Worm (Caenorhabditis elegans): ENCODE measurements around the gene xbx-3.

- no peak for TF ChIP-seq sdz-12 (GFP tag; optimal IDR thresholded peaks at IDR 0.05)
- TF ChIP-seq jun-1 (tag; optimal IDR thresholded peaks at IDR 0.05) = no peak
- TF ChIP-seq set-16 (GFP tag; IDR thresholded peaks at IDR 0.05) = no peak
- no peak for TF ChIP-seq ztf-11 (tag; optimal IDR thresholded peaks at IDR 0.05)
- TF ChIP-seq snpc-4 (tag; optimal IDR thresholded peaks at IDR 0.05) = no peak
- TF ChIP-seq unc-62 (GFP tag; optimal IDR thresholded peaks at IDR 0.05 in 1 of 2) = peak in 1 of 2 experiments; percentile 11
- TF ChIP-seq unc-62 (tag; optimal IDR thresholded peaks at IDR 0.05) = no peak
- TF ChIP-seq dmd-6 (GFP tag; IDR thresholded peaks at IDR 0.05) = no peak
- no peak for TF ChIP-seq ceh-82 (tag; optimal IDR thresholded peaks at IDR 0.05)
- TF ChIP-seq zfp-2 (tag; optimal IDR thresholded peaks at IDR 0.05) = no peak
- no peak for TF ChIP-seq hlh-30 (tag; optimal IDR thresholded peaks at IDR 0.05; ENCODE audit: insufficient read depth)
- TF ChIP-seq mdt-29 (GFP tag; IDR thresholded peaks at IDR 0.05) = no peak
- no peak for TF ChIP-seq nhr-6 (tag; optimal IDR thresholded peaks at IDR 0.05)
- TF ChIP-seq R02D3.7 (tag; optimal IDR thresholded peaks at IDR 0.05) = no peak
- no peak for TF ChIP-seq daf-16 (GFP tag; optimal IDR thresholded peaks at IDR 0.05)
- TF ChIP-seq daf-16 (tag; optimal IDR thresholded peaks at IDR 0.05) = no peak
These were observed 21.8 kb downstream of the xbx-3 start, which contains the start of gene T16G12.4 for ce11 chrIII:10057518-10057917.

Measured in whole organism, L4 larva.